Fruit fly (Drosophila melanogaster) whole organism, embryonic: ENCODE measurements around the gene CG13272.

ENCODE experiments used
- CG10209 ChIP-seq: fragments of 200-800 bp; sonication (Bioruptor generic); optimal IDR thresholded peaks from 3 replicates; lab custom pipeline; 2017; ENCODE audit warnings: missing biosample characterization, mild to moderate bottlenecking, missing genetic modification characterization, missing genetic modification reagents
- CG10959 ChIP-seq: fragments of 200-800 bp; sonication (Bioruptor generic); IDR thresholded peaks from 2 replicates; pipeline ENCODE4 v1.3.6; 2022; ENCODE audit warnings: missing biosample characterization, missing genetic modification characterization
- CG11456 ChIP-seq: fragments of 200-800 bp; sonication (Bioruptor generic); IDR thresholded peaks from 3 replicates; pipeline ENCODE4 v1.3.6; 2022; ENCODE audit warnings: missing biosample characterization, missing genetic modification characterization
- CG12659 ChIP-seq: fragments of 200-800 bp; sonication (Bioruptor generic); optimal IDR thresholded peaks from 3 replicates; lab custom pipeline; 2017; ENCODE audit warnings: mild to moderate bottlenecking, missing biosample characterization, missing genetic modification reagents, missing genetic modification characterization
- CG15696 ChIP-seq: fragments of 200-800 bp; sonication (Bioruptor generic); optimal IDR thresholded peaks from 2 replicates; lab custom pipeline; 2019; ENCODE audit warnings: missing biosample characterization, mild to moderate bottlenecking, missing genetic modification characterization, moderate library complexity
- CG16813 ChIP-seq: fragments of 200-800 bp; sonication (Bioruptor generic); IDR thresholded peaks from 3 replicates; pipeline ENCODE4 v1.3.6; 2022; ENCODE audit warnings: missing biosample characterization, missing genetic modification characterization; ENCODE audit not compliant: partially characterized antibody
- CG17912 ChIP-seq: fragments of 200-800 bp; sonication (Bioruptor generic); optimal IDR thresholded peaks from 2 replicates; lab custom pipeline; 2018; ENCODE audit warnings: missing biosample characterization, mild to moderate bottlenecking, missing genetic modification characterization
- CG1792 ChIP-seq: fragments of 200-800 bp; sonication (Bioruptor generic); optimal IDR thresholded peaks from 2 replicates; lab custom pipeline; 2016; ENCODE audit warnings: missing biosample characterization, missing genetic modification characterization
- CG18599 ChIP-seq: fragments of 200-800 bp; sonication (Bioruptor generic); optimal IDR thresholded peaks from 3 replicates; lab custom pipeline; 2017; ENCODE audit warnings: missing biosample characterization, missing genetic modification characterization, mild to moderate bottlenecking, moderate library complexity, missing genetic modification reagents
- CG18619 ChIP-seq: fragments of 200-800 bp; sonication (Bioruptor generic); optimal IDR thresholded peaks from 3 replicates; lab custom pipeline; 2017; ENCODE audit warnings: missing biosample characterization, mild to moderate bottlenecking, missing genetic modification characterization
- CG32767 ChIP-seq: fragments of 200-800 bp; sonication (Bioruptor generic); IDR thresholded peaks from 2 replicates; pipeline ENCODE4 v1.3.6; 2022; ENCODE audit warnings: missing biosample characterization, missing genetic modification characterization
- CG3995 ChIP-seq: fragments of 200-800 bp; sonication (Bioruptor generic); optimal IDR thresholded peaks from 3 replicates; lab custom pipeline; 2016; ENCODE audit warnings: missing biosample characterization, missing genetic modification characterization
- CG7556 ChIP-seq: fragments of 200-800 bp; sonication (Bioruptor generic); optimal IDR thresholded peaks from 2 replicates; lab custom pipeline; 2017; ENCODE audit warnings: missing biosample characterization, mild to moderate bottlenecking, missing genetic modification characterization
- CG8290 ChIP-seq, 3 experiments: fragments of 200-800 bp; sonication (Bioruptor generic); optimal IDR thresholded peaks; 2 replicates each; lab custom pipeline; 2016 to 2019; ENCODE audit warnings: missing biosample characterization in 3 of 3, missing genetic modification characterization in 3 of 3, mild to moderate bottlenecking in 2 of 3, moderate library complexity in 1 of 3
- CG9609 ChIP-seq: fragments of 200-800 bp; sonication (Bioruptor generic); optimal IDR thresholded peaks from 3 replicates; lab custom pipeline; 2016; ENCODE audit warnings: missing biosample characterization, missing genetic modification characterization
- CG9876 ChIP-seq: fragments of 200-800 bp; sonication (Bioruptor generic); optimal IDR thresholded peaks from 2 replicates; lab custom pipeline; 2016; ENCODE audit warnings: missing biosample characterization, missing genetic modification characterization
- CoRest ChIP-seq: fragments of 200-800 bp; sonication (Bioruptor generic); optimal IDR thresholded peaks from 3 replicates; lab custom pipeline; 2018; ENCODE audit warnings: missing biosample characterization, mild to moderate bottlenecking, missing genetic modification characterization, moderate library complexity
- D ChIP-seq, 2 experiments: fragments of 200-800 bp in 1 of 2; fragments of >200 bp in 1 of 2; sonication (Bioruptor generic) in 1 of 2; optimal IDR thresholded peaks; 2 replicates in 1 of 2; 3 replicates in 1 of 2; lab custom pipeline; 2017; ENCODE audit warnings: mild to moderate bottlenecking in 1 of 2, missing biosample characterization in 1 of 2, missing genetic modification characterization in 1 of 2, missing genetic modification reagents in 1 of 2
- Deaf1 ChIP-seq: fragments of 200-800 bp; optimal IDR thresholded peaks from 3 replicates; lab custom pipeline; 2019; ENCODE audit warnings: missing biosample characterization, mild to moderate bottlenecking, missing genetic modification characterization, moderate library complexity
- Ets65A ChIP-seq: fragments of 200-800 bp; sonication (Bioruptor generic); peaks from one replicate; lab custom pipeline; 2016; ENCODE audit warnings: missing biosample characterization, missing genetic modification characterization
- Gug ChIP-seq: fragments of 200-800 bp; sonication (Bioruptor generic); IDR thresholded peaks from 4 replicates; pipeline ENCODE4 v1.3.6; 2022; ENCODE audit warnings: missing biosample characterization, missing genetic modification characterization
- Jarid2 ChIP-seq: fragments of 200-800 bp; sonication (Bioruptor generic); optimal IDR thresholded peaks from 3 replicates; lab custom pipeline; 2017; ENCODE audit warnings: mild to moderate bottlenecking, missing biosample characterization, missing genetic modification reagents, missing genetic modification characterization
- Kr ChIP-seq: fragments of 200-800 bp; sonication (Bioruptor generic); optimal IDR thresholded peaks from 2 replicates; lab custom pipeline; 2017; ENCODE audit warnings: missing biosample characterization, mild to moderate bottlenecking, missing genetic modification characterization
- Lhr ChIP-seq: fragments of 200-800 bp; sonication (Bioruptor generic); optimal IDR thresholded peaks from 3 replicates; lab custom pipeline; 2017; ENCODE audit warnings: mild to moderate bottlenecking, missing biosample characterization, missing genetic modification reagents, missing genetic modification characterization
- Lpt ChIP-seq: fragments of >200 bp; optimal IDR thresholded peaks from 2 replicates; lab custom pipeline; 2018; ENCODE audit warnings: missing biosample characterization, missing genetic modification characterization
- Med ChIP-seq: fragments of 200-800 bp; sonication (Bioruptor generic); peaks from one replicate; lab custom pipeline; 2016; ENCODE audit warnings: missing biosample characterization, missing genetic modification characterization, mild to moderate bottlenecking, inconsistent platforms, moderate library complexity
- Myb ChIP-seq: fragments of 200-800 bp; sonication (Bioruptor generic); optimal IDR thresholded peaks from 2 replicates; lab custom pipeline; 2016; ENCODE audit warnings: missing biosample characterization, missing genetic modification characterization
- NC2β ChIP-seq: fragments of 200-800 bp; sonication (Bioruptor generic); optimal IDR thresholded peaks from 2 replicates; lab custom pipeline; 2016; ENCODE audit warnings: missing biosample characterization, missing genetic modification characterization
- Spps ChIP-seq: fragments of 200-800 bp; sonication (Bioruptor generic); optimal IDR thresholded peaks from 2 replicates; lab custom pipeline; 2018; ENCODE audit warnings: missing biosample characterization, mild to moderate bottlenecking, missing genetic modification characterization
- Trl ChIP-seq, 3 experiments: fragments of >200 bp in 2 of 3; fragments of 200-800 bp in 1 of 3; sonication (Bioruptor generic) in 1 of 3; optimal IDR thresholded peaks; 2 replicates in 1 of 3; 3 replicates in 2 of 3; lab custom pipeline; 2016 to 2017; ENCODE audit warnings: missing biosample characterization in 1 of 3, missing genetic modification characterization in 1 of 3
- cad ChIP-seq: fragments of >200 bp; optimal IDR thresholded peaks from 2 replicates; lab custom pipeline; 2017; ENCODE audit warnings: missing biosample characterization, missing genetic modification characterization
- chinmo ChIP-seq: fragments of 200-800 bp; sonication (Bioruptor generic); IDR thresholded peaks from 4 replicates; pipeline ENCODE4 v1.3.6; 2022; ENCODE audit warnings: missing biosample characterization, missing genetic modification characterization; ENCODE audit not compliant: partially characterized antibody
- ci ChIP-seq: fragments of 200-800 bp; sonication (Bioruptor generic); IDR thresholded peaks from 3 replicates; pipeline ENCODE4 v1.3.6; 2022; ENCODE audit warnings: missing biosample characterization, missing genetic modification characterization
- dpn ChIP-seq, 2 experiments: fragments of 200-800 bp; sonication (Bioruptor generic); optimal IDR thresholded peaks; 3 replicates each; lab custom pipeline; 2016; ENCODE audit warnings: missing biosample characterization in 2 of 2, missing genetic modification characterization in 2 of 2
- exex ChIP-seq: fragments of 200-800 bp; sonication (Bioruptor generic); optimal IDR thresholded peaks from 4 replicates; lab custom pipeline; 2018; ENCODE audit warnings: missing biosample characterization, mild to moderate bottlenecking, missing genetic modification characterization, moderate library complexity
- grn ChIP-seq: fragments of 200-800 bp; sonication (Bioruptor generic); optimal IDR thresholded peaks from 3 replicates; lab custom pipeline; 2017; ENCODE audit warnings: missing biosample characterization, missing genetic modification characterization
- hbn ChIP-seq: fragments of 200-800 bp; sonication (Bioruptor generic); IDR thresholded peaks from 2 replicates; pipeline ENCODE4 v1.3.6; 2022; ENCODE audit warnings: missing biosample characterization, missing genetic modification characterization; ENCODE audit not compliant: partially characterized antibody
- ken ChIP-seq: fragments of 200-800 bp; sonication (Bioruptor generic); IDR thresholded peaks from 3 replicates; pipeline ENCODE4 v1.3.6; 2022; ENCODE audit warnings: missing biosample characterization, missing genetic modification characterization
- lab ChIP-seq: fragments of 200-800 bp; sonication (Bioruptor generic); optimal IDR thresholded peaks from 3 replicates; lab custom pipeline; 2017; ENCODE audit warnings: missing biosample characterization, missing genetic modification characterization, mild to moderate bottlenecking, moderate library complexity, missing genetic modification reagents
- mirr ChIP-seq: fragments of 200-800 bp; sonication (Bioruptor generic); optimal IDR thresholded peaks from 3 replicates; lab custom pipeline; 2018; ENCODE audit warnings: missing biosample characterization, mild to moderate bottlenecking, missing genetic modification characterization
- pros ChIP-seq: fragments of 200-800 bp; sonication (Bioruptor generic); optimal IDR thresholded peaks from 3 replicates; lab custom pipeline; 2019; ENCODE audit warnings: missing biosample characterization, mild to moderate bottlenecking, missing genetic modification characterization, moderate library complexity
- run ChIP-seq: fragments of 200-800 bp; sonication (Bioruptor generic); optimal IDR thresholded peaks from 3 replicates; lab custom pipeline; 2018; ENCODE audit warnings: missing biosample characterization, mild to moderate bottlenecking, missing genetic modification characterization
- shn ChIP-seq: fragments of 200-800 bp; sonication (Bioruptor generic); optimal IDR thresholded peaks from 3 replicates; lab custom pipeline; 2016; ENCODE audit warnings: missing biosample characterization, missing genetic modification characterization
- sug ChIP-seq: fragments of 200-800 bp; optimal IDR thresholded peaks from 2 replicates; lab custom pipeline; 2019; ENCODE audit warnings: missing biosample characterization, mild to moderate bottlenecking, missing genetic modification characterization, moderate library complexity
- vfl ChIP-seq: fragments of 200-800 bp; sonication (Bioruptor generic); optimal IDR thresholded peaks from 2 replicates; lab custom pipeline; 2016; ENCODE audit warnings: missing biosample characterization, missing genetic modification characterization
- wek ChIP-seq: fragments of 200-800 bp; sonication (Bioruptor generic); optimal IDR thresholded peaks from 3 replicates; lab custom pipeline; 2018; ENCODE audit warnings: missing biosample characterization, mild to moderate bottlenecking, missing genetic modification characterization, moderate library complexity
- yki ChIP-seq: fragments of >200 bp; optimal IDR thresholded peaks from 3 replicates; lab custom pipeline; 2018
- zfh1 ChIP-seq: fragments of 200-800 bp; sonication (Bioruptor generic); IDR thresholded peaks from 3 replicates; pipeline ENCODE4 v1.3.6; 2022; ENCODE audit warnings: missing biosample characterization, missing genetic modification characterization

Gene CG13272

dm6 chr2L:16791345-16791744, 13.3 kb upstream of the CG13272 start, which contains the start of gene CG17928 (continued):
- TF ChIP-seq CG9609 (GFP tag; lab: Kevin White, UChicago) (no peak), cad (no peak), Myb (GFP tag; lab: Kevin White, UChicago) (no peak), yki (lab: Kevin White, UChicago) (no peak), ci (GFP tag; lab: Robert Waterston, UW) (no peak; the same call in 2 of the 3 replicates)

DNA sequence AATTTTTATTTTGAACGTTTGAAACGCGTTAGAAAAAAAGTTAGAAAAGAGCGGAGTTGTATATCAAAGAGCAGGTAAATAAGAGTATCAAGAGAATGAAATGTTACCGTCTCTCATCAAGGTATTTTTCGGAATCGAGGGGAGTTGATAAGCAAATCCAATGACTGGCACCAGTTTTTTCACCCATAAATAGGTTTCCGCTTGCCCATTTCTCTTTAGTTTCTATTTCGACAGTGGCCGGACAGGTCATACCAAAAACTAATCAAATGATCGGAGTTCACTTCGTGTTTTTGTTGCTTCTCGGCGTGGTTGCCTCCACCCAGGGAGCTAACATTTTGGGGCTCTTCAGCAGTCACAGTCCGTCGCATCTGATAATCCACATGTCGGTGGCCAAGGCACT, 10.7 kb upstream of the CG13272 start, which contains the start of gene Ugt37C2:
TSS of gene Ugt37C2 (plus strand) at position 242 of the 400 bp plus-strand sequence.
- TF ChIP-seq CG32767 (no peak), CG3995 (no peak), sug (peak; percentile 16), CG7556 (no peak), D (optimal IDR thresholded peaks at IDR 0.05; lab: Kevin White, UChicago) (no peak), D (GFP tag; optimal IDR thresholded peaks at IDR 0.05; lab: Kevin White, UChicago) (no peak), CG18599 (no peak), Kr (no peak), Trl (optimal IDR thresholded peaks at IDR 0.05; lab: Kevin White, UChicago) (peak; percentile 58 to 61), Trl (GFP tag; optimal IDR thresholded peaks at IDR 0.05; lab: Kevin White, UChicago) (no peak), CG16813 (GFP tag; lab: Robert Waterston, UW) (no peak), Deaf1 (no peak), CG10209 (GFP tag; lab: Kevin White, UChicago) (no peak), exex (tag; lab: Kevin White, UChicago) (peak; percentile 11), run (tag; lab: Kevin White, UChicago) (no peak), chinmo (GFP tag; lab: Robert Waterston, UW) (0 out of 4 replicates have a peak, but pooled peaks have one; percentile 30), hbn (GFP tag; lab: Robert Waterston, UW) (0 out of 2 replicates have a peak, but pooled peaks have one; percentile 28), zfh1 (GFP tag; lab: Robert Waterston, UW) (no peak), CG8290 (GFP tag; optimal IDR thresholded peaks at IDR 0.05; lab: Kevin White, UChicago) (no peak), CG8290 (tag; optimal IDR thresholded peaks at IDR 0.05; lab: Kevin White, UChicago) (peak in 1 of 2 experiments; percentile 12), dpn (GFP tag; optimal IDR thresholded peaks at IDR 0.05; lab: Kevin White, UChicago) (no peak), grn (GFP tag; lab: Kevin White, UChicago) (no peak), mirr (peak; percentile 18), Spps (tag; lab: Kevin White, UChicago) (no peak), Ets65A (GFP tag; lab: Kevin White, UChicago) (no peak), shn (no peak), ken (GFP tag; lab: Robert Waterston, UW) (0 out of 3 replicates have a peak, but pooled peaks have one; percentile 3), CG12659 (GFP tag; lab: Kevin White, UChicago) (no peak), CG18619 (GFP tag; lab: Kevin White, UChicago) (no peak), Jarid2 (peak; percentile 80), pros (no peak), CG10959 (GFP tag; lab: Robert Waterston, UW) (no peak), CG11456 (GFP tag; lab: Robert Waterston, UW) (0 out of 3 replicates have a peak, but pooled peaks have one; percentile 20), Med (GFP tag; lab: Kevin White, UChicago) (peak; percentile 54), CG17912 (GFP tag; lab: Kevin White, UChicago) (no peak), vfl (GFP tag; lab: Kevin White, UChicago) (no peak), Lhr (no peak), Lpt (GFP tag; lab: Kevin White, UChicago) (no peak), lab (GFP tag; lab: Kevin White, UChicago) (peak; percentile 27), NC2β (GFP tag; lab: Kevin White, UChicago) (no peak), CoRest (tag; lab: Kevin White, UChicago) (no peak), CG1792 (GFP tag; lab: Kevin White, UChicago) (no peak), CG9876 (GFP tag; lab: Kevin White, UChicago) (no peak), Gug (GFP tag; lab: Robert Waterston, UW) (no peak), CG15696 (tag; lab: Kevin White, UChicago) (no peak), wek (no peak)
